Worm (Caenorhabditis elegans) whole organism, L1 larva: Measurements from ENCODE around the gene ccr-4.

ENCODE experiments used
- C04F5.9 ChIP-seq: sonication (generic microtip); optimal IDR thresholded peaks from 2 replicates; lab custom pipeline; 2016; ENCODE audit warnings: missing genetic modification characterization, missing compliant biosample characterization
- C16A3.4 ChIP-seq: fragments of 150-350 bp; optimal IDR thresholded peaks from 2 replicates; lab custom pipeline; 2014; ENCODE audit warnings: missing biosample characterization, missing genetic modification characterization
- C34B4.2 ChIP-seq: sonication (generic microtip); optimal IDR thresholded peaks from 2 replicates; lab custom pipeline; 2017; ENCODE audit warnings: mild to moderate bottlenecking, missing genetic modification characterization, missing compliant biosample characterization
- aha-1 ChIP-seq: fragments of 150-350 bp; optimal IDR thresholded peaks from 2 replicates; lab custom pipeline; 2014; ENCODE audit warnings: missing biosample characterization, missing genetic modification characterization
- alr-1 ChIP-seq: fragments of 200-800 bp; sonication (Bioruptor generic); optimal IDR thresholded peaks from 2 replicates; lab custom pipeline; 2018; ENCODE audit warnings: borderline replicate concordance, mild to moderate bottlenecking, missing genetic modification characterization, missing compliant biosample characterization
- ama-1 ChIP-seq: fragments of 150-350 bp; optimal IDR thresholded peaks from 2 replicates; lab custom pipeline; 2014
- blmp-1 ChIP-seq: fragments of 150-350 bp; optimal IDR thresholded peaks from 2 replicates; lab custom pipeline; 2014; ENCODE audit warnings: missing biosample characterization, missing genetic modification characterization
- ceh-8 ChIP-seq: fragments of 200-800 bp; sonication (Bioruptor generic); optimal IDR thresholded peaks from 2 replicates; lab custom pipeline; 2018; ENCODE audit warnings: mild to moderate bottlenecking, missing genetic modification characterization, moderate library complexity, missing compliant biosample characterization
- ceh-82 ChIP-seq, 3 experiments: fragments of 150-350 bp in 1 of 3; sonication (generic microtip) in 2 of 3; optimal IDR thresholded peaks; 2 replicates each; lab custom pipeline; 2014 to 2017; ENCODE audit warnings: missing biosample characterization in 3 of 3, missing genetic modification characterization in 3 of 3
- ceh-88 ChIP-seq: fragments of 200-800 bp; sonication (Bioruptor generic); IDR thresholded peaks from 2 replicates; pipeline ENCODE4 v1.3.6; 2022; ENCODE audit warnings: missing genetic modification characterization, missing compliant biosample characterization
- ces-1 ChIP-seq: fragments of 150-350 bp; optimal IDR thresholded peaks from 2 replicates; lab custom pipeline; 2014; ENCODE audit warnings: missing biosample characterization, missing genetic modification reagents, missing genetic modification characterization
- dsc-1 ChIP-seq: sonication (generic microtip); optimal IDR thresholded peaks from 2 replicates; lab custom pipeline; 2016; ENCODE audit warnings: mild to moderate bottlenecking, missing genetic modification characterization, missing compliant biosample characterization
- efl-3 ChIP-seq: fragments of 200-800 bp; sonication (Bioruptor generic); optimal IDR thresholded peaks from 2 replicates; lab custom pipeline; 2018; ENCODE audit warnings: mild to moderate bottlenecking, missing genetic modification characterization, missing compliant biosample characterization
- egl-13 ChIP-seq: sonication (generic microtip); optimal IDR thresholded peaks from 2 replicates; lab custom pipeline; 2016; ENCODE audit warnings: missing genotype, missing genetic modification reagents, missing genetic modification characterization, missing compliant biosample characterization
- ets-5 ChIP-seq: fragments of 200-800 bp; sonication (Bioruptor generic); IDR thresholded peaks from 2 replicates; pipeline ENCODE4 v1.3.6; 2022; ENCODE audit warnings: missing genetic modification characterization, missing compliant biosample characterization
- fkh-4 ChIP-seq: sonication (generic microtip); optimal IDR thresholded peaks from 2 replicates; lab custom pipeline; 2016; ENCODE audit warnings: missing compliant biosample characterization, missing genetic modification characterization, borderline replicate concordance
- fkh-8 ChIP-seq: sonication (generic microtip); optimal IDR thresholded peaks from 2 replicates; lab custom pipeline; 2016; ENCODE audit warnings: mild to moderate bottlenecking, missing genetic modification characterization, missing compliant biosample characterization
- fos-1 ChIP-seq: fragments of 150-350 bp; optimal IDR thresholded peaks from 2 replicates; lab custom pipeline; 2014; ENCODE audit warnings: missing biosample characterization, missing genetic modification characterization
- hlh-17 ChIP-seq: fragments of 200-800 bp; sonication (Bioruptor generic); optimal IDR thresholded peaks from 2 replicates; lab custom pipeline; 2018; ENCODE audit warnings: missing genetic modification characterization, mild to moderate bottlenecking, missing compliant biosample characterization, moderate library complexity, borderline replicate concordance
- hpl-2 ChIP-seq: fragments of 150-350 bp; optimal IDR thresholded peaks from 2 replicates; lab custom pipeline; 2014; ENCODE audit warnings: missing biosample characterization, missing genetic modification reagents, missing genetic modification characterization
- isw-1 ChIP-seq: fragments of 200-800 bp; sonication (Bioruptor generic); IDR thresholded peaks from 2 replicates; pipeline ENCODE4 v1.3.6; 2022; ENCODE audit warnings: missing genetic modification characterization, missing compliant biosample characterization
- lin-13 ChIP-seq: fragments of 150-350 bp; optimal IDR thresholded peaks from 2 replicates; lab custom pipeline; 2014; ENCODE audit warnings: missing biosample characterization, missing genetic modification reagents, missing genetic modification characterization
- lin-15B ChIP-seq: fragments of 150-350 bp; sonication (generic microtip); optimal IDR thresholded peaks from 3 replicates; lab custom pipeline; 2014; ENCODE audit warnings: missing biosample characterization, missing genetic modification characterization
- lin-39 ChIP-seq: fragments of 150-350 bp; optimal IDR thresholded peaks from 2 replicates; lab custom pipeline; 2014; ENCODE audit warnings: missing biosample characterization, missing genetic modification reagents, missing genetic modification characterization
- lir-3 ChIP-seq: sonication (generic microtip); optimal IDR thresholded peaks from 2 replicates; lab custom pipeline; 2016; ENCODE audit warnings: mild to moderate bottlenecking, missing genetic modification characterization, moderate library complexity, missing compliant biosample characterization; ENCODE audit not compliant: poor library complexity
- mab-9 ChIP-seq: fragments of 200-800 bp; sonication (Bioruptor generic); IDR thresholded peaks from 2 replicates; pipeline ENCODE4 v1.3.6; 2022; ENCODE audit warnings: missing genetic modification reagents, missing genetic modification characterization, missing compliant biosample characterization
- mdl-1 ChIP-seq, 2 experiments: fragments of 150-350 bp; optimal IDR thresholded peaks; 2 replicates each; lab custom pipeline; 2014 to 2017; ENCODE audit warnings: missing biosample characterization in 2 of 2, missing genetic modification characterization in 2 of 2, inconsistent platforms in 1 of 2
- nhr-19 ChIP-seq: fragments of 200-800 bp; sonication (Bioruptor generic); conservative IDR thresholded peaks from 2 replicates; pipeline ENCODE4 v1.3.6; 2022; ENCODE audit warnings: missing genetic modification characterization, missing compliant biosample characterization
- nhr-28 ChIP-seq: fragments of 150-350 bp; optimal IDR thresholded peaks from 2 replicates; lab custom pipeline; 2014; ENCODE audit warnings: missing biosample characterization, missing genetic modification characterization
- nhr-71 ChIP-seq: sonication (generic microtip); optimal IDR thresholded peaks from 2 replicates; lab custom pipeline; 2016; ENCODE audit warnings: mild to moderate bottlenecking, missing genetic modification characterization, moderate library complexity, missing compliant biosample characterization
- nhr-76 ChIP-seq: sonication (generic microtip); optimal IDR thresholded peaks from 2 replicates; lab custom pipeline; 2017; ENCODE audit warnings: missing biosample characterization, missing genetic modification characterization
- nhr-77 ChIP-seq: fragments of 150-350 bp; optimal IDR thresholded peaks from 2 replicates; lab custom pipeline; 2014; ENCODE audit warnings: missing biosample characterization, missing genetic modification characterization
- nhr-84 ChIP-seq: sonication (generic microtip); optimal IDR thresholded peaks from 2 replicates; lab custom pipeline; 2017; ENCODE audit warnings: missing biosample characterization, missing genetic modification characterization
- pag-3 ChIP-seq: sonication (generic microtip); optimal IDR thresholded peaks from 2 replicates; lab custom pipeline; 2017; ENCODE audit warnings: missing genetic modification characterization, mild to moderate bottlenecking, missing compliant biosample characterization, antibody characterized with exemption, borderline replicate concordance; ENCODE audit not compliant: insufficient read depth
- rnt-1 ChIP-seq: sonication (generic microtip); optimal IDR thresholded peaks from 2 replicates; lab custom pipeline; 2016; ENCODE audit warnings: mild to moderate bottlenecking, missing genetic modification characterization, moderate library complexity, missing compliant biosample characterization
- skn-1 ChIP-seq: fragments of 150-350 bp; optimal IDR thresholded peaks from 2 replicates; lab custom pipeline; 2014; ENCODE audit warnings: missing biosample characterization, missing genetic modification characterization
- snpc-4 ChIP-seq: fragments of 150-350 bp; optimal IDR thresholded peaks from 2 replicates; lab custom pipeline; 2014; ENCODE audit warnings: missing biosample characterization, missing genetic modification characterization
- sox-4 ChIP-seq: sonication (generic microtip); optimal IDR thresholded peaks from 2 replicates; lab custom pipeline; 2016; ENCODE audit warnings: missing genetic modification characterization, missing compliant biosample characterization
- sptf-1 ChIP-seq: fragments of 150-350 bp; optimal IDR thresholded peaks from 2 replicates; lab custom pipeline; 2014; ENCODE audit warnings: missing biosample characterization, missing genetic modification characterization
- sup-37 ChIP-seq: fragments of 200-800 bp; sonication (Bioruptor generic); optimal IDR thresholded peaks from 2 replicates; lab custom pipeline; 2018; ENCODE audit warnings: mild to moderate bottlenecking, missing genetic modification characterization, missing compliant biosample characterization
- swsn-7 ChIP-seq: sonication (generic microtip); optimal IDR thresholded peaks from 2 replicates; lab custom pipeline; 2016; ENCODE audit warnings: missing genetic modification characterization, missing compliant biosample characterization
- tbx-2 ChIP-seq: sonication (generic microtip); optimal IDR thresholded peaks from 2 replicates; lab custom pipeline; 2016; ENCODE audit warnings: missing genetic modification characterization, missing compliant biosample characterization
- tlp-1 ChIP-seq: fragments of 150-350 bp; optimal IDR thresholded peaks from 2 replicates; lab custom pipeline; 2014; ENCODE audit warnings: missing biosample characterization, missing genetic modification characterization
- unc-30 ChIP-seq: sonication (generic microtip); optimal IDR thresholded peaks from 2 replicates; lab custom pipeline; 2017; ENCODE audit warnings: missing biosample characterization, missing genetic modification characterization
- unc-62 ChIP-seq: fragments of 150-350 bp; optimal IDR thresholded peaks from 2 replicates; lab custom pipeline; 2014; ENCODE audit warnings: missing biosample characterization, missing genetic modification reagents, missing genetic modification characterization
- unc-86 ChIP-seq: sonication (generic microtip); optimal IDR thresholded peaks from 2 replicates; lab custom pipeline; 2016; ENCODE audit warnings: missing genetic modification characterization, missing compliant biosample characterization
- unc-98 ChIP-seq: fragments of 200-800 bp; sonication (Bioruptor generic); IDR thresholded peaks from 2 replicates; pipeline ENCODE4 v1.3.6; 2022; ENCODE audit warnings: missing genetic modification characterization, missing compliant biosample characterization
- vab-15 ChIP-seq: sonication (generic microtip); optimal IDR thresholded peaks from 2 replicates; lab custom pipeline; 2017; ENCODE audit warnings: missing genotype, mild to moderate bottlenecking, missing genetic modification characterization, missing compliant biosample characterization
- ztf-11 ChIP-seq, 2 experiments: sonication (generic microtip); optimal IDR thresholded peaks; 2 replicates each; lab custom pipeline; 2016 to 2017; ENCODE audit warnings: missing genetic modification characterization in 2 of 2, missing biosample characterization in 1 of 2, missing compliant biosample characterization in 1 of 2

The ccr-4 gene

ce11 chrIV:12391003-12391637, 29.8 kb downstream of the ccr-4 start, which contains the start of the genes rps-23 and dpm-3 (continued):
- TF ChIP-seq nhr-76 (tag; lab: Kevin White, UChicago) (no peak), nhr-71 (tag; lab: Kevin White, UChicago) (peak; percentile 97), hlh-17 (GFP tag; lab: Kevin White, UChicago) (no peak), C04F5.9 (tag; lab: Kevin White, UChicago) (peak; percentile 91), pag-3 (tag; lab: Kevin White, UChicago) (peak; percentile 8), egl-13 (peak; percentile 91), ces-1 (GFP tag; lab: Kevin White, UChicago) (no peak), mab-9 (GFP tag; lab: Robert Waterston, UW) (peak; percentile 93), nhr-77 (peak; percentile 84), fkh-8 (tag; lab: Kevin White, UChicago) (peak; percentile 98), ztf-11 (tag; optimal IDR thresholded peaks at IDR 0.05; lab: Kevin White, UChicago) (peak in 1 of 2 experiments; percentile 89), lin-39 (tag; lab: Kevin White, UChicago) (peak; percentile 85), fkh-4 (tag; lab: Kevin White, UChicago) (peak; percentile 87), unc-86 (tag; lab: Kevin White, UChicago) (peak; percentile 91), sox-4 (tag; lab: Kevin White, UChicago) (peak; percentile 79), mdl-1 (tag; optimal IDR thresholded peaks at IDR 0.05; lab: Kevin White, UChicago) (peak in 1 of 2 experiments; percentile 87), sptf-1 (tag; lab: Kevin White, UChicago) (no peak), fos-1 (tag; lab: Kevin White, UChicago) (peak; percentile 91), unc-30 (no peak), ceh-82 (tag; optimal IDR thresholded peaks at IDR 0.05; lab: Kevin White, UChicago) (peak; percentile 91 to 98 (median 93)), tlp-1 (no peak), lin-15B (peak; percentile 94), lin-13 (peak; percentile 93), tbx-2 (peak; percentile 95), vab-15 (peak; percentile 94), unc-62 (no peak), rnt-1 (tag; lab: Kevin White, UChicago) (peak; percentile 99), efl-3 (peak; percentile 10), alr-1 (tag; lab: Kevin White, UChicago) (no peak), ceh-88 (GFP tag; lab: Robert Waterston, UW) (peak; percentile 87), isw-1 (peak; percentile 97), hpl-2 (peak; percentile 55), C16A3.4 (tag; lab: Kevin White, UChicago) (peak; percentile 97), dsc-1 (peak; percentile 91), C34B4.2 (tag; lab: Kevin White, UChicago) (no peak), ceh-8 (GFP tag; lab: Kevin White, UChicago) (peak; percentile 46), blmp-1 (tag; lab: Kevin White, UChicago) (peak; percentile 82), swsn-7 (tag; lab: Kevin White, UChicago) (peak; percentile 93), nhr-28 (no peak), skn-1 (tag; lab: Kevin White, UChicago) (peak; percentile 95), unc-98 (GFP tag; lab: Robert Waterston, UW) (peak; percentile 90), aha-1 (tag; lab: Kevin White, UChicago) (peak; percentile 37), lir-3 (tag; lab: Kevin White, UChicago) (peak; percentile 96), nhr-19 (GFP tag; lab: Robert Waterston, UW) (peak; percentile 96), ets-5 (no peak), nhr-84 (no peak), sup-37 (GFP tag; lab: Kevin White, UChicago) (peak; percentile 74), snpc-4 (tag; lab: Kevin White, UChicago) (peak; percentile 75), ama-1 (lab: Kevin White, UChicago) (peak; percentile 20)
- TF ChIP-seq, all 84 proteins: peak for 66
